Worm (Caenorhabditis elegans): ENCODE measurements around the gene lipl-5.
A peak's percentile ranks its signal among the peaks of the same experiment; 100 is the strongest.

Gene lipl-5

ce11 chrV:385488-385887, at the start of gene lipl-5 (continued):
- TF ChIP-seq hlh-11 (tag; optimal IDR thresholded peaks at IDR 0.05) (peak; percentile 73), T26A8.4 (GFP tag; IDR thresholded peaks at IDR 0.05) (no peak), egl-43 (GFP tag; IDR thresholded peaks at IDR 0.05) (no peak), mes-2 (tag; optimal IDR thresholded peaks at IDR 0.05; ENCODE audit: poor library complexity, severe bottlenecking) (peak; percentile 27), snpc-4 (tag; optimal IDR thresholded peaks at IDR 0.05) (no peak), lin-39 (tag; optimal IDR thresholded peaks at IDR 0.05) (no peak), D1046.2 (GFP tag; IDR thresholded peaks at IDR 0.05) (no peak), lsy-2 (tag; optimal IDR thresholded peaks at IDR 0.05) (no peak), fkh-10 (GFP tag; optimal IDR thresholded peaks at IDR 0.05) (no peak), nhr-6 (tag; optimal IDR thresholded peaks at IDR 0.05) (no peak), daf-16 (GFP tag; optimal IDR thresholded peaks at IDR 0.05) (no peak), daf-16 (tag; optimal IDR thresholded peaks at IDR 0.05) (peak; percentile 72), dmd-6 (GFP tag; IDR thresholded peaks at IDR 0.05) (peak; percentile 90), Y48G9A.11 (GFP tag; IDR thresholded peaks at IDR 0.05) (no peak), arid-1 (GFP tag; conservative IDR thresholded peaks at IDR 0.05) (no peak), mxl-2 (GFP tag; conservative IDR thresholded peaks at IDR 0.05) (no peak), unc-62 (GFP tag; optimal IDR thresholded peaks at IDR 0.05 in 1 of 2) (no peak), unc-62 (tag; optimal IDR thresholded peaks at IDR 0.05) (no peak), ces-1 (GFP tag; optimal IDR thresholded peaks at IDR 0.05) (no peak), hmg-1.1 (GFP tag; IDR thresholded peaks at IDR 0.05) (no peak), rbr-2 (tag; optimal IDR thresholded peaks at IDR 0.05) (no peak), Y75B8A.6 (GFP tag; IDR thresholded peaks at IDR 0.05) (no peak), zag-1 (tag; optimal IDR thresholded peaks at IDR 0.05) (no peak), lin-15B (tag; optimal IDR thresholded peaks at IDR 0.05) (no peak), nhr-111 (GFP tag; optimal IDR thresholded peaks at IDR 0.05) (no peak), ceh-62 (tag; optimal IDR thresholded peaks at IDR 0.05) (no peak), aha-1 (tag) (no peak), R02D3.7 (tag; optimal IDR thresholded peaks at IDR 0.05) (no peak), mdl-1 (tag; optimal IDR thresholded peaks at IDR 0.05) (peak in 1 of 2 experiments; percentile 48), ama-1 (optimal IDR thresholded peaks at IDR 0.05) (no peak), dpl-1 (GFP tag; optimal IDR thresholded peaks at IDR 0.05) (no peak), sdz-12 (GFP tag; optimal IDR thresholded peaks at IDR 0.05) (no peak), nhr-76 (tag; optimal IDR thresholded peaks at IDR 0.05) (no peak), tag-97 (GFP tag; IDR thresholded peaks at IDR 0.05) (no peak), Y105C5A.15 (GFP tag; IDR thresholded peaks at IDR 0.05) (no peak), skn-1 (tag; optimal IDR thresholded peaks at IDR 0.05) (no peak), ctbp-1 (GFP tag; IDR thresholded peaks at IDR 0.05) (no peak), pha-4 (GFP tag; IDR thresholded peaks at IDR 0.05) (no peak), pha-4 (tag; optimal IDR thresholded peaks at IDR 0.05) (no peak), nhr-237 (tag; optimal IDR thresholded peaks at IDR 0.05) (no peak), aly-2 (tag; optimal IDR thresholded peaks at IDR 0.05) (no peak), cey-2 (tag; optimal IDR thresholded peaks at IDR 0.05; ENCODE audit: borderline replicate concordance, insufficient read depth) (no peak), hif-1 (tag; optimal IDR thresholded peaks at IDR 0.05) (no peak), lim-7 (GFP tag; IDR thresholded peaks at IDR 0.05) (no peak), spr-1 (tag; optimal IDR thresholded peaks at IDR 0.05) (no peak), dmd-9 (GFP tag; IDR thresholded peaks at IDR 0.05) (no peak), F44E2.7 (GFP tag; IDR thresholded peaks at IDR 0.05) (no peak), Y5F2A.4 (GFP tag; optimal IDR thresholded peaks at IDR 0.05) (no peak), nhr-41 (GFP tag; IDR thresholded peaks at IDR 0.05) (no peak), F49E8.2 (tag; optimal IDR thresholded peaks at IDR 0.05; ENCODE audit: borderline replicate concordance) (no peak), lin-1 (GFP tag; IDR thresholded peaks at IDR 0.05) (no peak), zip-11 (GFP tag; IDR thresholded peaks at IDR 0.05) (no peak)
